Worm (Caenorhabditis elegans) whole organism, midembryonic: ENCODE results near the gene pct-1.

Experiments used
- T22C8.4 ChIP-seq: fragments of 200-800 bp; sonication (Bioruptor generic); IDR thresholded peaks from 2 replicates; pipeline ENCODE4 v1.3.6; 2022; ENCODE audit warnings: missing genetic modification characterization, missing compliant biosample characterization
- cog-1 ChIP-seq: sonication (generic microtip); optimal IDR thresholded peaks from 2 replicates; lab custom pipeline; 2016; ENCODE audit warnings: missing genetic modification characterization, missing compliant biosample characterization
- flt-1 ChIP-seq: fragments of 200-800 bp; sonication (Bioruptor generic); IDR thresholded peaks from 2 replicates; pipeline ENCODE4 v1.3.6; 2022; ENCODE audit warnings: missing genetic modification characterization, missing compliant biosample characterization
- klf-2 ChIP-seq: fragments of 200-800 bp; sonication (Bioruptor generic); conservative IDR thresholded peaks from 2 replicates; pipeline ENCODE4 v1.3.6; 2022; ENCODE audit warnings: missing genetic modification reagents, missing genetic modification characterization, missing compliant biosample characterization
- ref-1 ChIP-seq: fragments of 200-800 bp; sonication (Bioruptor generic); conservative IDR thresholded peaks from 2 replicates; pipeline ENCODE4 v1.3.6; 2022; ENCODE audit warnings: missing genetic modification reagents, missing genetic modification characterization, missing compliant biosample characterization
- tab-1 ChIP-seq: fragments of 200-800 bp; sonication (Bioruptor generic); IDR thresholded peaks from 2 replicates; pipeline ENCODE4 v1.3.6; 2022; ENCODE audit warnings: missing genetic modification characterization, missing compliant biosample characterization
- ztf-23 ChIP-seq: fragments of 200-800 bp; sonication (Bioruptor generic); IDR thresholded peaks from 2 replicates; pipeline ENCODE4 v1.3.6; 2022; ENCODE audit warnings: missing genetic modification reagents, missing genetic modification characterization, missing compliant biosample characterization
- ztf-29 ChIP-seq: fragments of 200-800 bp; sonication (Bioruptor generic); IDR thresholded peaks from 2 replicates; pipeline ENCODE4 v1.3.6; 2022; ENCODE audit warnings: missing genetic modification reagents, missing genetic modification characterization, missing compliant biosample characterization

- TF ChIP-seq tab-1 = no peak
- TF ChIP-seq ref-1 (GFP tag; lab: Robert Waterston, UW) = no peak
- no peak for TF ChIP-seq flt-1 (GFP tag; lab: Robert Waterston, UW)
- TF ChIP-seq ztf-23 (GFP tag; lab: Robert Waterston, UW) = no peak
- TF ChIP-seq cog-1 = no peak
- no peak for TF ChIP-seq T22C8.4 (GFP tag; lab: Robert Waterston, UW)
- TF ChIP-seq klf-2 (GFP tag; lab: Robert Waterston, UW) = no peak
- no peak for TF ChIP-seq ztf-29
Observed at ce11 chrIV:8127430-8127829, 48.9 kb upstream of the pct-1 start.
